Fruit fly (Drosophila melanogaster) whole organism, embryonic: ENCODE results near the gene CG13484.

Source experiments
- Abd-B ChIP-seq: fragments of 200-800 bp; sonication (Bioruptor generic); optimal IDR thresholded peaks from 2 replicates; lab custom pipeline; 2018; ENCODE audit warnings: missing biosample characterization, mild to moderate bottlenecking, missing genetic modification characterization, moderate library complexity
- CG10147 ChIP-seq: fragments of 200-800 bp; sonication (Bioruptor generic); optimal IDR thresholded peaks from 2 replicates; lab custom pipeline; 2019; ENCODE audit warnings: missing biosample characterization, mild to moderate bottlenecking, missing genetic modification characterization, moderate library complexity
- CG11504 ChIP-seq: fragments of 200-800 bp; sonication (Bioruptor generic); optimal IDR thresholded peaks from 3 replicates; lab custom pipeline; 2019; ENCODE audit warnings: missing biosample characterization, mild to moderate bottlenecking, missing genetic modification characterization, moderate library complexity
- CG12071 ChIP-seq: fragments of 200-800 bp; sonication (Bioruptor generic); optimal IDR thresholded peaks from 3 replicates; lab custom pipeline; 2018; ENCODE audit warnings: missing biosample characterization, mild to moderate bottlenecking, missing genetic modification characterization
- CG12659 ChIP-seq: fragments of 200-800 bp; sonication (Bioruptor generic); optimal IDR thresholded peaks from 3 replicates; lab custom pipeline; 2017; ENCODE audit warnings: mild to moderate bottlenecking, missing biosample characterization, missing genetic modification reagents, missing genetic modification characterization
- CG13624 ChIP-seq: fragments of 200-800 bp; sonication (Bioruptor generic); optimal IDR thresholded peaks from 2 replicates; lab custom pipeline; 2016; ENCODE audit warnings: missing biosample characterization, missing genetic modification characterization
- CG13894 ChIP-seq: fragments of 200-800 bp; sonication (Bioruptor generic); optimal IDR thresholded peaks from 3 replicates; lab custom pipeline; 2018; ENCODE audit warnings: missing biosample characterization, mild to moderate bottlenecking, missing genetic modification characterization, moderate library complexity
- CG15479 ChIP-seq: fragments of 200-800 bp; sonication (Bioruptor generic); optimal IDR thresholded peaks from 3 replicates; lab custom pipeline; 2019; ENCODE audit warnings: missing biosample characterization, mild to moderate bottlenecking, missing genetic modification characterization, moderate library complexity
- CG15601 ChIP-seq: fragments of 200-800 bp; sonication (Bioruptor generic); optimal IDR thresholded peaks from 3 replicates; lab custom pipeline; 2019; ENCODE audit warnings: missing biosample characterization, mild to moderate bottlenecking, missing genetic modification characterization, moderate library complexity
- CG17359 ChIP-seq: fragments of 200-800 bp; sonication (Bioruptor generic); optimal IDR thresholded peaks from 3 replicates; lab custom pipeline; 2018; ENCODE audit warnings: missing biosample characterization, mild to moderate bottlenecking, missing genetic modification characterization, moderate library complexity
- CG17612 ChIP-seq: fragments of 200-800 bp; sonication (Bioruptor generic); IDR thresholded peaks from 2 replicates; pipeline ENCODE4 v1.3.6; 2022; ENCODE audit warnings: missing biosample characterization, missing genetic modification characterization
- CG30020 ChIP-seq: fragments of 200-800 bp; optimal IDR thresholded peaks from 2 replicates; lab custom pipeline; 2019; ENCODE audit warnings: missing biosample characterization, mild to moderate bottlenecking, missing genetic modification characterization, moderate library complexity
- CG32532 ChIP-seq: fragments of 200-800 bp; sonication (Bioruptor generic); IDR thresholded peaks from 2 replicates; pipeline ENCODE4 v1.3.6; 2022; ENCODE audit warnings: missing biosample characterization, missing genetic modification characterization
- CG34422 ChIP-seq: fragments of 200-800 bp; sonication (Bioruptor generic); IDR thresholded peaks from 3 replicates; pipeline ENCODE4 v1.3.6; 2022; ENCODE audit warnings: missing biosample characterization, missing genetic modification characterization
- CG4282 ChIP-seq: fragments of 200-800 bp; sonication (Bioruptor generic); optimal IDR thresholded peaks from 2 replicates; lab custom pipeline; 2016; ENCODE audit warnings: missing biosample characterization, missing genetic modification characterization
- CG4820 ChIP-seq: fragments of 200-800 bp; sonication (Bioruptor generic); optimal IDR thresholded peaks from 3 replicates; lab custom pipeline; 2016; ENCODE audit warnings: missing biosample characterization, missing genetic modification characterization
- CG5245 ChIP-seq: fragments of 200-800 bp; sonication (Bioruptor generic); optimal IDR thresholded peaks from 3 replicates; lab custom pipeline; 2016; ENCODE audit warnings: missing biosample characterization, missing genetic modification characterization
- CG6765 ChIP-seq: fragments of 200-800 bp; sonication (Bioruptor generic); optimal IDR thresholded peaks from 3 replicates; lab custom pipeline; 2017; ENCODE audit warnings: missing biosample characterization, mild to moderate bottlenecking, missing genetic modification characterization
- CG7556 ChIP-seq: fragments of 200-800 bp; sonication (Bioruptor generic); optimal IDR thresholded peaks from 2 replicates; lab custom pipeline; 2017; ENCODE audit warnings: missing biosample characterization, mild to moderate bottlenecking, missing genetic modification characterization
- CG7786 ChIP-seq: fragments of 200-800 bp; sonication (Bioruptor generic); optimal IDR thresholded peaks from 2 replicates; lab custom pipeline; 2016; ENCODE audit warnings: missing biosample characterization, missing genetic modification characterization
- CG7839 ChIP-seq: fragments of 200-800 bp; sonication (Bioruptor generic); optimal IDR thresholded peaks from 3 replicates; lab custom pipeline; 2018; ENCODE audit warnings: missing biosample characterization, mild to moderate bottlenecking, missing genetic modification characterization, moderate library complexity
- CG9215 ChIP-seq: fragments of 200-800 bp; sonication (Bioruptor generic); IDR thresholded peaks from 2 replicates; pipeline ENCODE4 v1.3.6; 2022; ENCODE audit warnings: missing biosample characterization, missing genetic modification characterization
- Drgx ChIP-seq: fragments of 200-800 bp; sonication (Bioruptor generic); IDR thresholded peaks from 2 replicates; pipeline ENCODE4 v1.3.6; 2022; ENCODE audit warnings: missing biosample characterization, missing genetic modification characterization
- Hsf ChIP-seq: fragments of 200-800 bp; sonication (Bioruptor generic); optimal IDR thresholded peaks from 3 replicates; lab custom pipeline; 2016; ENCODE audit warnings: missing biosample characterization, missing genetic modification characterization
- NK7.1 ChIP-seq: fragments of 200-800 bp; sonication (Bioruptor generic); optimal IDR thresholded peaks from 3 replicates; lab custom pipeline; 2016; ENCODE audit warnings: missing biosample characterization, missing genetic modification characterization
- Pdp1 ChIP-seq, 2 experiments: fragments of 200-800 bp; sonication (Bioruptor generic); optimal IDR thresholded peaks; 3 replicates each; lab custom pipeline; 2016; ENCODE audit warnings: missing biosample characterization in 2 of 2, missing genetic modification characterization in 2 of 2, mild to moderate bottlenecking in 1 of 2, moderate library complexity in 1 of 2
- amos ChIP-seq: fragments of 200-800 bp; sonication (Bioruptor generic); IDR thresholded peaks from 2 replicates; pipeline ENCODE4 v1.3.6; 2022; ENCODE audit warnings: missing biosample characterization, missing genetic modification characterization; ENCODE audit not compliant: partially characterized antibody
- caup ChIP-seq: fragments of 200-800 bp; sonication (Bioruptor generic); optimal IDR thresholded peaks from 3 replicates; lab custom pipeline; 2017; ENCODE audit warnings: missing biosample characterization, mild to moderate bottlenecking, missing genetic modification characterization, moderate library complexity; ENCODE audit not compliant: severe bottlenecking
- emc ChIP-seq: fragments of 200-800 bp; sonication (Bioruptor generic); optimal IDR thresholded peaks from 2 replicates; lab custom pipeline; 2016; ENCODE audit warnings: missing biosample characterization, missing genetic modification characterization
- en ChIP-seq: fragments of 200-800 bp; sonication (Bioruptor generic); optimal IDR thresholded peaks from 2 replicates; lab custom pipeline; 2016; ENCODE audit warnings: missing biosample characterization, missing genetic modification characterization
- exex ChIP-seq: fragments of 200-800 bp; sonication (Bioruptor generic); optimal IDR thresholded peaks from 4 replicates; lab custom pipeline; 2018; ENCODE audit warnings: missing biosample characterization, mild to moderate bottlenecking, missing genetic modification characterization, moderate library complexity
- ftz-f1 ChIP-seq: fragments of 200-800 bp; sonication (Bioruptor generic); optimal IDR thresholded peaks from 2 replicates; lab custom pipeline; 2016; ENCODE audit warnings: missing biosample characterization, missing genetic modification characterization
- grau ChIP-seq: fragments of 200-800 bp; optimal IDR thresholded peaks from 3 replicates; lab custom pipeline; 2019; ENCODE audit warnings: missing biosample characterization, mild to moderate bottlenecking, missing genetic modification characterization, moderate library complexity
- hbn ChIP-seq: fragments of 200-800 bp; sonication (Bioruptor generic); IDR thresholded peaks from 2 replicates; pipeline ENCODE4 v1.3.6; 2022; ENCODE audit warnings: missing biosample characterization, missing genetic modification characterization; ENCODE audit not compliant: partially characterized antibody
- jing ChIP-seq: fragments of 200-800 bp; sonication (Bioruptor generic); optimal IDR thresholded peaks from 2 replicates; lab custom pipeline; 2018; ENCODE audit warnings: missing biosample characterization, mild to moderate bottlenecking, missing genetic modification characterization
- kah ChIP-seq: fragments of 200-800 bp; sonication (Bioruptor generic); optimal IDR thresholded peaks from 2 replicates; lab custom pipeline; 2018; ENCODE audit warnings: missing biosample characterization, mild to moderate bottlenecking, missing genetic modification characterization
- kni ChIP-seq: fragments of 200-800 bp; sonication (Bioruptor generic); optimal IDR thresholded peaks from 3 replicates; lab custom pipeline; 2017; ENCODE audit warnings: mild to moderate bottlenecking, missing biosample characterization, missing genetic modification reagents, missing genetic modification characterization
- mirr ChIP-seq: fragments of 200-800 bp; sonication (Bioruptor generic); optimal IDR thresholded peaks from 3 replicates; lab custom pipeline; 2018; ENCODE audit warnings: missing biosample characterization, mild to moderate bottlenecking, missing genetic modification characterization
- nom ChIP-seq: fragments of 200-800 bp; sonication (Bioruptor generic); optimal IDR thresholded peaks from 2 replicates; lab custom pipeline; 2017; ENCODE audit warnings: missing biosample characterization, missing genetic modification characterization, mild to moderate bottlenecking, moderate library complexity, missing genetic modification reagents
- oc ChIP-seq: fragments of 200-800 bp; sonication (Bioruptor generic); optimal IDR thresholded peaks from 2 replicates; lab custom pipeline; 2018; ENCODE audit warnings: missing biosample characterization, mild to moderate bottlenecking, missing genetic modification characterization, moderate library complexity
- pros ChIP-seq: fragments of 200-800 bp; sonication (Bioruptor generic); optimal IDR thresholded peaks from 3 replicates; lab custom pipeline; 2019; ENCODE audit warnings: missing biosample characterization, mild to moderate bottlenecking, missing genetic modification characterization, moderate library complexity
- pum ChIP-seq: fragments of 200-800 bp; sonication (Bioruptor generic); optimal IDR thresholded peaks from 2 replicates; lab custom pipeline; 2016; ENCODE audit warnings: missing biosample characterization, missing genetic modification characterization
- rib ChIP-seq: fragments of 200-800 bp; sonication (Bioruptor generic); IDR thresholded peaks from 2 replicates; pipeline ENCODE4 v1.3.6; 2022; ENCODE audit warnings: missing biosample characterization, missing genetic modification characterization
- salm ChIP-seq: fragments of 200-800 bp; sonication (Bioruptor generic); optimal IDR thresholded peaks from 2 replicates; lab custom pipeline; 2018; ENCODE audit warnings: missing biosample characterization, mild to moderate bottlenecking, missing genetic modification characterization
- slbo ChIP-seq: fragments of 200-800 bp; sonication (Bioruptor generic); IDR thresholded peaks from 2 replicates; pipeline ENCODE4 v1.3.6; 2022; ENCODE audit warnings: missing biosample characterization, missing genetic modification characterization
- stc ChIP-seq: fragments of 200-800 bp; sonication (Bioruptor generic); IDR thresholded peaks from 2 replicates; pipeline ENCODE4 v1.3.6; 2022; ENCODE audit warnings: missing biosample characterization, missing genetic modification characterization
- sug ChIP-seq: fragments of 200-800 bp; optimal IDR thresholded peaks from 2 replicates; lab custom pipeline; 2019; ENCODE audit warnings: missing biosample characterization, mild to moderate bottlenecking, missing genetic modification characterization, moderate library complexity
- wek ChIP-seq: fragments of 200-800 bp; sonication (Bioruptor generic); optimal IDR thresholded peaks from 3 replicates; lab custom pipeline; 2018; ENCODE audit warnings: missing biosample characterization, mild to moderate bottlenecking, missing genetic modification characterization, moderate library complexity

CG13484 gene

DNA sequence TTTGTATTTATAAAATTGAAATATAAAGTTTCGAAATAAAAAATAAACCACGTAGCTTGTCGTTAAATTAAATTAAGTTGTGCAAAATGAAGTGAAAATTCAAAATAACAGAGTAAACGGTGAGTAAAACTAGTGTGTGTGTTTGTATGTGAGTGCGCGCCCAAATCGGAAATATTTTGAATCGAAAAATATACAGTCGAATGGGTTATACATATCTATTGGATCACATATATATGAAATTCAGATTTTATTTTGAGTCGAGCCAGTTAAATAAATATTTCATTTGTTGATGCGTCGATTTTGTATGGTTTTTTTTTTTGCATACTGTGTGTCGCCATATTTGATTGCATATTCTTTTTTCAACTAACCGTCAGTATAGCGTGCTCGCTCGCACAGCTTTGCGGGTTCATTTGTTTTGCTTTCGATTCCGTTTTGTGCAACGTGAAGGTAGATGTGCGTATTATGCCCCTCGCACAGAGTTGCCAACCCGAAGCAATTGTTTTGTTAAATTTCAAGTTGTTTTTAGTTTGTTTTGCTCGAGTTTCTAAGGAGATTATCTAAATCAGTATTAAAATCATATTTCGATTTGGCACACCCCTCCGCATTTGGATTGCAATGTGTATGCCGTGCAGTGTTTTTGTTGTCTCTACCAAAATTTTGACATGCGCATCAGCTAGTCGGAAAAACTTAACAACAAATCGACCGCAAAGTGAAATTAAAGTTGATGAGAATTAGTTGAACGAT lies 49.4 kb downstream of the CG13484 start (continued):
- TF ChIP-seq CG9215 (GFP tag; lab: Robert Waterston, UW) (peak; percentile 60; the same call in 1 of the 2 replicates), Abd-B (GFP tag; lab: Kevin White, UChicago) (no peak), caup (GFP tag; lab: Kevin White, UChicago) (no peak), CG4820 (GFP tag; lab: Kevin White, UChicago) (no peak), CG17612 (GFP tag; lab: Robert Waterston, UW) (no peak), pum (no peak), kah (no peak), emc (GFP tag; lab: Kevin White, UChicago) (no peak), salm (tag; lab: Kevin White, UChicago) (no peak), CG30020 (tag; lab: Kevin White, UChicago) (no peak), sug (tag; lab: Kevin White, UChicago) (peak; percentile 21), Pdp1 (GFP tag; optimal IDR thresholded peaks at IDR 0.05; lab: Kevin White, UChicago) (peak in 1 of 2 experiments; percentile 44), kni (GFP tag; lab: Kevin White, UChicago) (peak; percentile 18), CG7556 (GFP tag; lab: Kevin White, UChicago) (peak; percentile 20), CG12659 (GFP tag; lab: Kevin White, UChicago) (no peak), CG12071 (GFP tag; lab: Kevin White, UChicago) (no peak), grau (tag; lab: Kevin White, UChicago) (peak; percentile 18), CG15479 (peak; percentile 68), nom (GFP tag; lab: Kevin White, UChicago) (peak; percentile 37), ftz-f1 (GFP tag; lab: Kevin White, UChicago) (no peak), stc (GFP tag; lab: Robert Waterston, UW) (no peak), pros (GFP tag; lab: Kevin White, UChicago) (no peak), CG13894 (no peak), Drgx (GFP tag; lab: Robert Waterston, UW) (0 out of 2 replicates have a peak, but pooled peaks have one; percentile 21), Hsf (no peak), CG32532 (0 out of 2 replicates have a peak, but pooled peaks have one; percentile 5), CG10147 (GFP tag; lab: Kevin White, UChicago) (no peak), CG17359 (peak; percentile 26), exex (tag; lab: Kevin White, UChicago) (no peak), en (GFP tag; lab: Kevin White, UChicago) (no peak), oc (tag; lab: Kevin White, UChicago) (no peak), CG34422 (0 out of 3 replicates have a peak, but pooled peaks have one; percentile 14), CG7839 (peak; percentile 21), CG7786 (GFP tag; lab: Kevin White, UChicago) (no peak), CG11504 (tag; lab: Kevin White, UChicago) (peak; percentile 6)

DNA sequence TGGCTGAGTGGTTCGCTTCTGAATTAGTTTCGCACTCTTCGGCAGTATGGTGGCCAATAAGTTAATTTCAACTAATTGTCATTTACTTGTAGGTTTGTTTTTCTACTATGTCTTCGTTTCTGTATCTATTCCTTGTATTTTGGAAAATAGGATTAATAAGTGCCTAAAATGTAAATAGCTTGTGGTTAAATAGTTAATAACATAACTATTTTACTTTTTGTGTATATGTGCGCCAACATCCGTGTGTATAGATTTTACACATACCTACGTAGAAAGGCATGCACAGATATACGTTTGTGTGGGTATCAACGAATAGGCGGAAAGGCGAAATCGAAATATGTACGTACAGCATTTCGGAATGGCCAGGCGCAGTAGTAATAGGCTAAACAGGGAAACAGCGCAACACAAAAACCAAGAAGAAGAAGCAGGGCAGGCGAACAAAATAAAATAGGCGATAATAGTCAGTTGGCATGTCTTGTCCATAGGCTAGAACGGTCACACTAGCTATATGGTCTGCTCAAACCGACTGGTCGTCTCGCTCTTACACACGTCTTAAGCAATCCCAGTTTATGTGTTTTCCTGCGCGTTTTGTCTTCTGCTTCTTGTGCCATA lies 50.2 kb downstream of the CG13484 start:
- TF ChIP-seq CG15479 (peak; percentile 51), CG4282 (GFP tag; lab: Kevin White, UChicago) (peak; percentile 5), CG15601 (tag; lab: Kevin White, UChicago) (no peak), NK7.1 (no peak), slbo (peak; percentile 27; the same call in 1 of the 2 replicates), amos (GFP tag; lab: Robert Waterston, UW) (peak; percentile 28; the same call in 1 of the 2 replicates), grau (tag; lab: Kevin White, UChicago) (peak; percentile 6), mirr (GFP tag; lab: Kevin White, UChicago) (peak; percentile 37), hbn (GFP tag; lab: Robert Waterston, UW) (no peak), CG13624 (peak; percentile 29), CG5245 (GFP tag; lab: Kevin White, UChicago) (no peak), jing (GFP tag; lab: Kevin White, UChicago) (no peak), wek (GFP tag; lab: Kevin White, UChicago) (no peak), rib (GFP tag; lab: Robert Waterston, UW) (peak; percentile 70; the same call in 1 of the 2 replicates), CG6765 (GFP tag; lab: Kevin White, UChicago) (peak; percentile 25)
